Worm (Caenorhabditis elegans) whole organism, L4 larva: ENCODE measurements around the gene attf-5.

Experiments
- ZK546.5 ChIP-seq, 2 experiments: sonication (generic microtip); optimal IDR thresholded peaks; 2 replicates each; lab custom pipeline; 2017; ENCODE audit warnings: missing biosample characterization in 2 of 2, missing genetic modification characterization in 2 of 2
- ama-1 ChIP-seq: fragments of 150-350 bp; optimal IDR thresholded peaks from 2 replicates; lab custom pipeline; 2014; ENCODE audit warnings: inconsistent platforms, mixed read lengths
- dpl-1 ChIP-seq: fragments of 150-350 bp; optimal IDR thresholded peaks from 2 replicates; lab custom pipeline; 2014; ENCODE audit warnings: missing biosample characterization, missing genetic modification reagents, missing genetic modification characterization
- fkh-10 ChIP-seq: fragments of 150-350 bp; optimal IDR thresholded peaks from 2 replicates; lab custom pipeline; 2014; ENCODE audit warnings: missing biosample characterization, missing genetic modification reagents, missing genetic modification characterization
- fos-1 ChIP-seq: fragments of 150-350 bp; optimal IDR thresholded peaks from 2 replicates; lab custom pipeline; 2014; ENCODE audit warnings: missing biosample characterization, missing genetic modification characterization
- jun-1 ChIP-seq: fragments of 150-350 bp; optimal IDR thresholded peaks from 2 replicates; lab custom pipeline; 2014; ENCODE audit warnings: missing biosample characterization, missing genetic modification reagents, missing genetic modification characterization
- lin-15B ChIP-seq: fragments of 150-350 bp; sonication (generic microtip); optimal IDR thresholded peaks from 3 replicates; lab custom pipeline; 2014; ENCODE audit warnings: missing biosample characterization, missing genetic modification characterization
- lsy-2 ChIP-seq, 2 experiments: fragments of 150-350 bp in 1 of 2; sonication (generic microtip) in 1 of 2; optimal IDR thresholded peaks; 2 replicates each; lab custom pipeline; 2014 to 2017; ENCODE audit warnings: missing biosample characterization in 2 of 2, missing genetic modification characterization in 2 of 2
- nhr-102 ChIP-seq: sonication (generic microtip); optimal IDR thresholded peaks from 2 replicates; lab custom pipeline; 2016; ENCODE audit warnings: mild to moderate bottlenecking, missing genetic modification characterization, moderate library complexity, missing compliant biosample characterization
- nhr-48 ChIP-seq: sonication (generic microtip); optimal IDR thresholded peaks from 2 replicates; lab custom pipeline; 2016; ENCODE audit warnings: mild to moderate bottlenecking, missing genetic modification characterization, missing compliant biosample characterization
- nhr-76 ChIP-seq: fragments of 150-350 bp; optimal IDR thresholded peaks from 2 replicates; lab custom pipeline; 2014; ENCODE audit warnings: missing biosample characterization, missing genetic modification characterization
- pqm-1 ChIP-seq: sonication (generic microtip); optimal IDR thresholded peaks from 2 replicates; lab custom pipeline; 2017; ENCODE audit warnings: missing biosample characterization, missing genetic modification characterization
- snpc-4 ChIP-seq: fragments of 150-350 bp; optimal IDR thresholded peaks from 2 replicates; lab custom pipeline; 2014; ENCODE audit warnings: missing biosample characterization, missing genetic modification characterization
- ztf-7 ChIP-seq: fragments of 150-350 bp; optimal IDR thresholded peaks from 2 replicates; lab custom pipeline; 2014; ENCODE audit warnings: missing biosample characterization, missing genetic modification characterization

DNA sequence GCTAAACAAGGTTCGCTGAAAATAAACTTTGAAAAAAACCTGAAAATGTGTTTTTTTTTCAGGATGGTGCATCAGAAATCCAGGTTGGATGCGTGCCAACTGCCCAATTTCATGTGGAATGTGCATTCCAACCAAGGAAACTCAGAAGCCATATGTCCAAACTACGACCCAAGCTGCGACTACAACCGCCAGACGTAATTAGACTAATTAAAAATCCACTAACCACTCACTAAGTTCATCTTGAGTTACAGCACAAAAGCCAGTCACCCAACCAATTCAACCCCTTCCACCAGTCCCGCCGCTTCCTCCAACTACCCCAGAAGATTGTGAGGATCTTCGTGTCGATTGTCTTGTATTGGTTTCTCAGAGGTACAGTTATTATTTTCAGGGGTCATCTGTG, 8.9 kb upstream of the attf-5 start:
- TF ChIP-seq ama-1 (lab: Kevin White, UChicago) (no peak), fkh-10 (no peak), nhr-102 (tag; lab: Kevin White, UChicago) (no peak), jun-1 (tag; lab: Kevin White, UChicago) (no peak), nhr-76 (tag; lab: Kevin White, UChicago) (no peak), lin-15B (no peak), dpl-1 (GFP tag; lab: Kevin White, UChicago) (no peak), ztf-7 (no peak), lsy-2 (tag; optimal IDR thresholded peaks at IDR 0.05; lab: Kevin White, UChicago) (no peak), snpc-4 (tag; lab: Kevin White, UChicago) (no peak), fos-1 (no peak), ZK546.5 (tag; optimal IDR thresholded peaks at IDR 0.05; lab: Kevin White, UChicago) (no peak), pqm-1 (tag; lab: Kevin White, UChicago) (no peak), nhr-48 (tag; lab: Kevin White, UChicago) (no peak)
